Worm (Caenorhabditis elegans): ENCODE data around the gene sra-39.

DNA sequence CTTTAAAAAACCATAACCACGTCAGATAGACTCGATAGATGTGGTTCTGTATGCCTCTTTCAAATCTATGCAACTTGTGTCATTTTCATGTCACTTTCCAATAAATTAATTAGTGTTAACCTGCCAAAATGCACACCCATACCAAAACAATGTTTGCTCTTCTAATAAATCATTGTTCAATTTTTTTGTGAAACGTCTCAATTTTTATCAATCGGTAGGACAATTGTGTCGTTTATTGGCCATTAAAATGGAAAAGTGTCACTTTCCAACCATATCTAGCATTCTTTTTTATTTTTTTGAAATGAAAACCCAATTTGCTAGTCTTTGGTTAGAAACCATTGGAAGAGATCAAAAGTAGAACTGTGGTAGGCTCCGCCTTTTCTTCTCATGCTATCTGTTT, 52.9 kb downstream of the sra-39 start:
- TF ChIP-seq zag-1 (tag; optimal IDR thresholded peaks at IDR 0.05) = no peak
- TF ChIP-seq pha-4 (tag; optimal IDR thresholded peaks at IDR 0.05) = no peak

Measured in whole organism, L3 larva.